Worm (Caenorhabditis elegans): Measurements from ENCODE around the gene C01G5.9.

DNA sequence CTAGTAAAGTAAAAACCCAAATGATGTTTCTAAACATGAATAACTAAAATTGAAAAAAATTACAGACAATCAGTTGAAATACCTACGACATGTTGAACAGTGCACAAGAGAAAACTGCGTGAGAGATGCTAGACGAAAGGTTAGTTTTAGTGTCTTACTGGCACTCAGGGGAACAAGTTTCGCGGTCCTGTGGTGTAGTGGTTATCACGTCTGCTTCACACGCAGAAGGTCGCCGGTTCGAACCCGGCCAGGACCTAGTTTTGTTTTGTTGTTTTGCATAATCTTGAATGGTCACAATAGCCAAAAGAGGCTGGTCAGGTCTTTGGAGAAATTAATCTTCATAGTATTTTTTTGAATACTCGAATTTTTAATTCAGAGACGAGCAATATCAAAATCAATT lies 38.7 kb upstream of the C01G5.9 start:
- 0 out of 2 replicates have a peak, but pooled peaks have one; percentile 24 for TF ChIP-seq ceh-20 (GFP tag; IDR thresholded peaks at IDR 0.05)
- no peak for TF ChIP-seq R02D3.7 (tag; optimal IDR thresholded peaks at IDR 0.05)
- no peak for TF ChIP-seq nhr-76 (tag; optimal IDR thresholded peaks at IDR 0.05)
- TF ChIP-seq snpc-1.2 (GFP tag; IDR thresholded peaks at IDR 0.05) = peak; percentile 99
- TF ChIP-seq snpc-4 (tag; optimal IDR thresholded peaks at IDR 0.05) = no peak
- no peak for TF ChIP-seq ZK546.5 (tag; optimal IDR thresholded peaks at IDR 0.05)
